Fruit fly (Drosophila melanogaster) whole organism, embryonic: ENCODE measurements around the gene Apoltp.

ENCODE experiments used
- Abd-B ChIP-seq: fragments of 200-800 bp; sonication (Bioruptor generic); optimal IDR thresholded peaks from 2 replicates; lab custom pipeline; 2018; ENCODE audit warnings: missing biosample characterization, mild to moderate bottlenecking, missing genetic modification characterization, moderate library complexity
- Ada2b ChIP-seq: fragments of 200-800 bp; sonication (Bioruptor generic); IDR thresholded peaks from 2 replicates; pipeline ENCODE4 v1.3.6; 2022; ENCODE audit warnings: missing biosample characterization, missing genetic modification characterization
- Asciz ChIP-seq: fragments of 200-800 bp; sonication (Bioruptor generic); optimal IDR thresholded peaks from 2 replicates; lab custom pipeline; 2017; ENCODE audit warnings: missing biosample characterization, mild to moderate bottlenecking, missing genetic modification characterization, missing genetic modification reagents
- Atf3 ChIP-seq: fragments of 200-800 bp; sonication (Bioruptor generic); optimal IDR thresholded peaks from 3 replicates; lab custom pipeline; 2016; ENCODE audit warnings: missing biosample characterization, missing genetic modification characterization
- B-H2 ChIP-seq: fragments of 200-800 bp; sonication (Bioruptor generic); optimal IDR thresholded peaks from 2 replicates; lab custom pipeline; 2018; ENCODE audit warnings: missing biosample characterization, mild to moderate bottlenecking, missing genetic modification characterization
- CG10565 ChIP-seq: fragments of 200-800 bp; sonication (Bioruptor generic); optimal IDR thresholded peaks from 3 replicates; lab custom pipeline; 2016; ENCODE audit warnings: missing biosample characterization, mild to moderate bottlenecking, missing genetic modification characterization
- CG10979 ChIP-seq: fragments of 200-800 bp; sonication (Bioruptor generic); optimal IDR thresholded peaks from 2 replicates; lab custom pipeline; 2018; ENCODE audit warnings: missing biosample characterization, mild to moderate bottlenecking, missing genetic modification characterization, moderate library complexity
- CG11398 ChIP-seq: fragments of 200-800 bp; sonication (Bioruptor generic); optimal IDR thresholded peaks from 2 replicates; lab custom pipeline; 2016; ENCODE audit warnings: missing biosample characterization, missing genetic modification characterization
- CG12299 ChIP-seq: fragments of 200-800 bp; sonication (Bioruptor generic); optimal IDR thresholded peaks from 2 replicates; lab custom pipeline; 2018; ENCODE audit warnings: missing biosample characterization, mild to moderate bottlenecking, missing genetic modification characterization
- CG14860 ChIP-seq: fragments of 200-800 bp; sonication (Bioruptor generic); IDR thresholded peaks from 3 replicates; pipeline ENCODE4 v1.3.6; 2022; ENCODE audit warnings: missing biosample characterization, missing genetic modification characterization; ENCODE audit not compliant: partially characterized antibody
- CG14965 ChIP-seq: fragments of 200-800 bp; sonication (Bioruptor generic); optimal IDR thresholded peaks from 2 replicates; lab custom pipeline; 2016; ENCODE audit warnings: missing biosample characterization, missing genetic modification characterization, borderline replicate concordance
- CG1647 ChIP-seq: fragments of 200-800 bp; sonication (Bioruptor generic); optimal IDR thresholded peaks from 3 replicates; lab custom pipeline; 2016; ENCODE audit warnings: missing biosample characterization, missing genetic modification characterization
- CG16815 ChIP-seq: fragments of 200-800 bp; sonication (Bioruptor generic); optimal IDR thresholded peaks from 3 replicates; lab custom pipeline; 2017; ENCODE audit warnings: missing biosample characterization, mild to moderate bottlenecking, missing genetic modification characterization
- CG17328 ChIP-seq: fragments of 200-800 bp; sonication (Bioruptor generic); IDR thresholded peaks from 2 replicates; pipeline ENCODE4 v1.3.6; 2022; ENCODE audit warnings: missing biosample characterization, missing genetic modification characterization
- CG17829 ChIP-seq: fragments of 200-800 bp; optimal IDR thresholded peaks from 2 replicates; lab custom pipeline; 2019; ENCODE audit warnings: missing biosample characterization, mild to moderate bottlenecking, missing genetic modification characterization, moderate library complexity
- CG30020 ChIP-seq: fragments of 200-800 bp; optimal IDR thresholded peaks from 2 replicates; lab custom pipeline; 2019; ENCODE audit warnings: missing biosample characterization, mild to moderate bottlenecking, missing genetic modification characterization, moderate library complexity
- CG30403 ChIP-seq: fragments of 200-800 bp; sonication (Bioruptor generic); optimal IDR thresholded peaks from 3 replicates; lab custom pipeline; 2016; ENCODE audit warnings: missing biosample characterization, missing genetic modification characterization
- CG32772 ChIP-seq: fragments of 200-800 bp; sonication (Bioruptor generic); IDR thresholded peaks from 2 replicates; pipeline ENCODE4 v1.3.6; 2022; ENCODE audit warnings: missing biosample characterization, missing genetic modification characterization
- CG4328 ChIP-seq: fragments of 200-800 bp; sonication (Bioruptor generic); optimal IDR thresholded peaks from 3 replicates; lab custom pipeline; 2017; ENCODE audit warnings: missing biosample characterization, missing genetic modification reagents, missing genetic modification characterization
- CG4360 ChIP-seq: fragments of 200-800 bp; sonication (Bioruptor generic); IDR thresholded peaks from 2 replicates; pipeline ENCODE4 v1.3.6; 2022; ENCODE audit warnings: missing biosample characterization, missing genetic modification characterization
- CG6175 ChIP-seq: fragments of 200-800 bp; sonication (Bioruptor generic); IDR thresholded peaks from 3 replicates; pipeline ENCODE4 v1.3.6; 2022; ENCODE audit warnings: missing biosample characterization, missing genetic modification characterization
- CG6272 ChIP-seq: fragments of 200-800 bp; sonication (Bioruptor generic); IDR thresholded peaks from 2 replicates; pipeline ENCODE4 v1.3.6; 2022; ENCODE audit warnings: missing biosample characterization, missing genetic modification characterization
- CG6854 ChIP-seq: fragments of 200-800 bp; sonication (Bioruptor generic); optimal IDR thresholded peaks from 3 replicates; lab custom pipeline; 2017; ENCODE audit warnings: missing biosample characterization, mild to moderate bottlenecking, missing genetic modification characterization
- CG7745 ChIP-seq: fragments of 200-800 bp; sonication (Bioruptor generic); optimal IDR thresholded peaks from 2 replicates; lab custom pipeline; 2018; ENCODE audit warnings: missing biosample characterization, mild to moderate bottlenecking, missing genetic modification characterization, moderate library complexity
- CG8290 ChIP-seq, 3 experiments: fragments of 200-800 bp; sonication (Bioruptor generic); optimal IDR thresholded peaks; 2 replicates each; lab custom pipeline; 2016 to 2019; ENCODE audit warnings: missing biosample characterization in 3 of 3, missing genetic modification characterization in 3 of 3, mild to moderate bottlenecking in 2 of 3, moderate library complexity in 1 of 3
- CG9876 ChIP-seq: fragments of 200-800 bp; sonication (Bioruptor generic); optimal IDR thresholded peaks from 2 replicates; lab custom pipeline; 2016; ENCODE audit warnings: missing biosample characterization, missing genetic modification characterization
- E2f2 ChIP-seq: fragments of 200-800 bp; sonication (Bioruptor generic); IDR thresholded peaks from 2 replicates; pipeline ENCODE4 v1.3.6; 2022; ENCODE audit warnings: missing biosample characterization, missing genetic modification characterization
- Fer1 ChIP-seq: fragments of 200-800 bp; sonication (Bioruptor generic); optimal IDR thresholded peaks from 2 replicates; lab custom pipeline; 2017; ENCODE audit warnings: missing biosample characterization, mild to moderate bottlenecking, missing genetic modification characterization
- Gug ChIP-seq: fragments of 200-800 bp; sonication (Bioruptor generic); IDR thresholded peaks from 4 replicates; pipeline ENCODE4 v1.3.6; 2022; ENCODE audit warnings: missing biosample characterization, missing genetic modification characterization
- Kr ChIP-seq: fragments of 200-800 bp; sonication (Bioruptor generic); optimal IDR thresholded peaks from 2 replicates; lab custom pipeline; 2017; ENCODE audit warnings: missing biosample characterization, mild to moderate bottlenecking, missing genetic modification characterization
- NK7.1 ChIP-seq: fragments of 200-800 bp; sonication (Bioruptor generic); optimal IDR thresholded peaks from 3 replicates; lab custom pipeline; 2016; ENCODE audit warnings: missing biosample characterization, missing genetic modification characterization
- PHDP ChIP-seq: fragments of 200-800 bp; sonication (Bioruptor generic); optimal IDR thresholded peaks from 3 replicates; lab custom pipeline; 2018; ENCODE audit warnings: missing biosample characterization, mild to moderate bottlenecking, missing genetic modification characterization, moderate library complexity
- cad ChIP-seq: fragments of >200 bp; optimal IDR thresholded peaks from 2 replicates; lab custom pipeline; 2017; ENCODE audit warnings: missing biosample characterization, missing genetic modification characterization
- eve ChIP-seq, 2 experiments: fragments of >200 bp; optimal IDR thresholded peaks; 2 replicates each; lab custom pipeline; 2017; ENCODE audit warnings: missing biosample characterization in 2 of 2, missing genetic modification characterization in 2 of 2
- exex ChIP-seq: fragments of 200-800 bp; sonication (Bioruptor generic); optimal IDR thresholded peaks from 4 replicates; lab custom pipeline; 2018; ENCODE audit warnings: missing biosample characterization, mild to moderate bottlenecking, missing genetic modification characterization, moderate library complexity
- gsb ChIP-seq: fragments of 200-800 bp; sonication (Bioruptor generic); IDR thresholded peaks from 2 replicates; pipeline ENCODE4 v1.3.6; 2022; ENCODE audit warnings: missing biosample characterization, missing genetic modification characterization
- her ChIP-seq: fragments of 200-800 bp; sonication (Bioruptor generic); optimal IDR thresholded peaks from 2 replicates; lab custom pipeline; 2016; ENCODE audit warnings: missing biosample characterization, missing genetic modification characterization
- hth ChIP-seq: fragments of >200 bp; optimal IDR thresholded peaks from 2 replicates; lab custom pipeline; 2017; ENCODE audit warnings: inconsistent platforms
- inv ChIP-seq: fragments of 200-800 bp; sonication (Bioruptor generic); IDR thresholded peaks from 2 replicates; pipeline ENCODE4 v1.3.6; 2022; ENCODE audit warnings: missing biosample characterization, missing genetic modification characterization; ENCODE audit not compliant: partially characterized antibody
- mirr ChIP-seq: fragments of 200-800 bp; sonication (Bioruptor generic); optimal IDR thresholded peaks from 3 replicates; lab custom pipeline; 2018; ENCODE audit warnings: missing biosample characterization, mild to moderate bottlenecking, missing genetic modification characterization
- nerfin-1 ChIP-seq: fragments of 200-800 bp; sonication (Bioruptor generic); optimal IDR thresholded peaks from 3 replicates; lab custom pipeline; 2019; ENCODE audit warnings: missing biosample characterization, mild to moderate bottlenecking, missing genetic modification characterization, moderate library complexity
- oc ChIP-seq: fragments of 200-800 bp; sonication (Bioruptor generic); optimal IDR thresholded peaks from 2 replicates; lab custom pipeline; 2018; ENCODE audit warnings: missing biosample characterization, mild to moderate bottlenecking, missing genetic modification characterization, moderate library complexity
- pzg ChIP-seq: fragments of 200-800 bp; sonication (Bioruptor generic); optimal IDR thresholded peaks from 3 replicates; lab custom pipeline; 2018; ENCODE audit warnings: missing biosample characterization, mild to moderate bottlenecking, missing genetic modification characterization, moderate library complexity
- slp2 ChIP-seq: fragments of 200-800 bp; sonication (Bioruptor generic); optimal IDR thresholded peaks from 2 replicates; lab custom pipeline; 2016; ENCODE audit warnings: missing biosample characterization, missing genetic modification characterization
- stc ChIP-seq: fragments of 200-800 bp; sonication (Bioruptor generic); IDR thresholded peaks from 2 replicates; pipeline ENCODE4 v1.3.6; 2022; ENCODE audit warnings: missing biosample characterization, missing genetic modification characterization
- stwl ChIP-seq: fragments of 200-800 bp; sonication (Bioruptor generic); optimal IDR thresholded peaks from 3 replicates; lab custom pipeline; 2018; ENCODE audit warnings: missing biosample characterization, mild to moderate bottlenecking, missing genetic modification characterization, moderate library complexity
- tgo ChIP-seq: fragments of 200-800 bp; sonication (Bioruptor generic); IDR thresholded peaks from 3 replicates; pipeline ENCODE4 v1.3.6; 2022; ENCODE audit warnings: missing biosample characterization, missing genetic modification characterization
- toy ChIP-seq: fragments of 200-800 bp; sonication (Bioruptor generic); IDR thresholded peaks from 2 replicates; pipeline ENCODE4 v1.3.6; 2022; ENCODE audit warnings: missing biosample characterization, missing genetic modification characterization
- trh ChIP-seq: fragments of 200-800 bp; sonication (Bioruptor generic); optimal IDR thresholded peaks from 2 replicates; lab custom pipeline; 2016; ENCODE audit warnings: missing biosample characterization, missing genetic modification characterization
- ttk ChIP-seq: fragments of 200-800 bp; sonication (Bioruptor generic); IDR thresholded peaks from 2 replicates; pipeline ENCODE4 v2.1.2; 2022; ENCODE audit warnings: missing biosample characterization, missing genetic modification characterization
- zfh1 ChIP-seq: fragments of 200-800 bp; sonication (Bioruptor generic); IDR thresholded peaks from 3 replicates; pipeline ENCODE4 v1.3.6; 2022; ENCODE audit warnings: missing biosample characterization, missing genetic modification characterization

Gene Apoltp

dm6 chr2L:9616654-9617053 is 17.3 kb upstream of the Apoltp start (continued):
- TF ChIP-seq her (peak; percentile 74), CG30403 (GFP tag; lab: Kevin White, UChicago) (peak; percentile 54), B-H2 (GFP tag; lab: Kevin White, UChicago) (peak; percentile 68), CG6854 (GFP tag; lab: Kevin White, UChicago) (no peak), CG32772 (peak; percentile 94), stwl (tag; lab: Kevin White, UChicago) (peak; percentile 71), Asciz (no peak), trh (GFP tag; lab: Kevin White, UChicago) (no peak), CG11398 (GFP tag; lab: Kevin White, UChicago) (peak; percentile 36), CG12299 (tag; lab: Kevin White, UChicago) (peak; percentile 34), pzg (GFP tag; lab: Kevin White, UChicago) (peak; percentile 75), CG6272 (peak; percentile 6; the same call in 1 of the 2 replicates), oc (tag; lab: Kevin White, UChicago) (peak; percentile 37), CG10979 (tag; lab: Kevin White, UChicago) (no peak), CG8290 (GFP tag; optimal IDR thresholded peaks at IDR 0.05; lab: Kevin White, UChicago) (peak; percentile 81), CG8290 (tag; optimal IDR thresholded peaks at IDR 0.05; lab: Kevin White, UChicago) (peak in 1 of 2 experiments; percentile 85), Fer1 (GFP tag; lab: Kevin White, UChicago) (peak; percentile 50), cad (GFP tag; lab: Kevin White, UChicago) (no peak), eve (GFP tag; optimal IDR thresholded peaks at IDR 0.05; lab: Kevin White, UChicago) (no peak), CG14965 (GFP tag; lab: Kevin White, UChicago) (no peak), CG6175 (GFP tag; lab: Robert Waterston, UW) (no peak; the same call in 2 of the 3 replicates), nerfin-1 (tag; lab: Kevin White, UChicago) (no peak), CG9876 (GFP tag; lab: Kevin White, UChicago) (no peak), stc (GFP tag; lab: Robert Waterston, UW) (peak; percentile 52), gsb (no peak), CG4328 (no peak), Ada2b (GFP tag; lab: Robert Waterston, UW) (peak; percentile 53; the same call in 1 of the 2 replicates), hth (lab: Kevin White, UChicago) (no peak), E2f2 (peak; percentile 86), Kr (GFP tag; lab: Kevin White, UChicago) (no peak), toy (GFP tag; lab: Robert Waterston, UW) (no peak), slp2 (GFP tag; lab: Kevin White, UChicago) (no peak), Gug (GFP tag; lab: Robert Waterston, UW) (peak; percentile 37; the same call in 2 of the 4 replicates), CG14860 (GFP tag; lab: Robert Waterston, UW) (peak; percentile 44; the same call in 1 of the 3 replicates), inv (GFP tag; lab: Robert Waterston, UW) (peak; percentile 63), CG1647 (GFP tag; lab: Kevin White, UChicago) (no peak), CG16815 (GFP tag; lab: Kevin White, UChicago) (no peak), CG10565 (GFP tag; lab: Kevin White, UChicago) (no peak), Atf3 (GFP tag; lab: Kevin White, UChicago) (no peak), CG30020 (tag; lab: Kevin White, UChicago) (no peak), CG7745 (peak; percentile 47), mirr (GFP tag; lab: Kevin White, UChicago) (peak; percentile 1), CG17328 (GFP tag; lab: Robert Waterston, UW) (peak; percentile 60), CG17829 (tag; lab: Kevin White, UChicago) (no peak), Abd-B (GFP tag; lab: Kevin White, UChicago) (no peak), tgo (GFP tag; lab: Robert Waterston, UW) (peak; percentile 46; the same call in 2 of the 3 replicates), exex (tag; lab: Kevin White, UChicago) (no peak), PHDP (tag; lab: Kevin White, UChicago) (peak; percentile 5), ttk (GFP tag; lab: Robert Waterston, UW) (no peak), zfh1 (GFP tag; lab: Robert Waterston, UW) (no peak), CG4360 (GFP tag; lab: Robert Waterston, UW) (peak; percentile 78), NK7.1 (no peak)
